Worm (Caenorhabditis elegans): Measurements from ENCODE around the gene B0432.7.

DNA sequence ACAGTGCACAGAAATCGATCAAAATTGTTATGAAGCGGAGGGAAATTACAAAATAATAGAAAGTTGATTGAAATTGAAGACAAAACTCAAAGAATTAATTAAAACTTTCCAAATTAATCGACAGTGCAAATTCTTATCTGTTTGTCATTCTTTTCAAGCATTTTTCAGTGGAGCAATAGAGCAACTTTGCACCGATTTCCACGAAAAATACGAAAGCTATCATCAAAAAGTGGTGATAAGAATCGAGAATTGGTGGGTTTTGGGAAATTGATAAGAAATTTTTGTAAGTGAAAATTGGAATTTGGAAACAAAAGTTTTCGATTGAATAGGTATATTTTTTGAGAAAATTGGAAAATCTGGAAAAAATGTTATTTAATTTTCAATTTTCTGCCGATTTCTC is 33.7 kb downstream of the B0432.7 start:
- TF ChIP-seq attf-3 (GFP tag; conservative IDR thresholded peaks at IDR 0.05): no peak
- TF ChIP-seq Y95B8A.8 (GFP tag; IDR thresholded peaks at IDR 0.05): no peak
- TF ChIP-seq pbrm-1 (GFP tag; IDR thresholded peaks at IDR 0.05): no peak
- no peak for TF ChIP-seq ZK185.1 (tag; optimal IDR thresholded peaks at IDR 0.05; ENCODE audit: poor library complexity, severe bottlenecking)
- no peak for TF ChIP-seq unc-62 (GFP tag; optimal IDR thresholded peaks at IDR 0.05)
- no peak for TF ChIP-seq pha-4 (tag; optimal IDR thresholded peaks at IDR 0.05)
- no peak for TF ChIP-seq hlh-12 (tag; optimal IDR thresholded peaks at IDR 0.05)
- no peak for TF ChIP-seq repo-1 (tag; optimal IDR thresholded peaks at IDR 0.05)
- no peak for TF ChIP-seq F22D6.2 (tag; optimal IDR thresholded peaks at IDR 0.05)
- TF ChIP-seq K11D2.4 (GFP tag; IDR thresholded peaks at IDR 0.05): no peak
- no peak for TF ChIP-seq dpl-1 (GFP tag; optimal IDR thresholded peaks at IDR 0.05)
- TF ChIP-seq snpc-4 (GFP tag; optimal IDR thresholded peaks at IDR 0.05): no peak
- TF ChIP-seq snpc-4 (tag; optimal IDR thresholded peaks at IDR 0.05): no peak
- no peak for TF ChIP-seq efl-1 (GFP tag; optimal IDR thresholded peaks at IDR 0.05)
